Worm (Caenorhabditis elegans): ENCODE results near the gene Y102A5C.40.

The Y102A5C.40 gene

DNA sequence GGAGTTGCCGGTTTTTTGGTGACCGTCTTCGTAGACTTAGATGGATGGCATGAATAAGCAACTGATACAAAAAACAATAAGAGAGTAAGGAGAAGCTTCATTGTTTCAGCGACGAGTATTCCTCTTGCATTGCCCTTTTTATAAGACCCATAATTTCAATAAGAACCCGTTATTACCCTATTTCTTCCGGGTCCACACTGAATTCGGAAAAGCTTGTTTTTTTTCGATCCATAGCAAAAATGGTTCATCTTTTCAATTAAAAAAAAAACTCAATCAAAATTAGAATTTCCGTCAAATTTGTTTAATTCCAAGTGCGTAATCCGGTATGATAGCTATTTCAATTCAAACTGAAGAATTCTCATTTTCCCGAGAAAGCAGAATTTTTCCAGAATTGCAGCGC lies at the start of gene Y102A5C.40:
TSS of gene Y102A5C.40 (minus strand) at position 101 of the 400 bp plus-strand sequence.
- TF ChIP-seq attf-3 (GFP tag; conservative IDR thresholded peaks at IDR 0.05) = no peak
- no peak for TF ChIP-seq dox-1 (GFP tag; IDR thresholded peaks at IDR 0.05)
- TF ChIP-seq C17E4.6 (GFP tag; IDR thresholded peaks at IDR 0.05) = no peak
- no peak for TF ChIP-seq hsf-1 (GFP tag; IDR thresholded peaks at IDR 0.05)

ce11 chrV:17035850-17036249 lies 48.9 kb upstream of the Y102A5C.40 start, which contains the start of gene srz-94:
Gene srz-94, minus strand, starts transcription at chrV:17035950.
- TF ChIP-seq nfyb-1 (GFP tag; IDR thresholded peaks at IDR 0.05) (no peak), xnd-1 (tag; optimal IDR thresholded peaks at IDR 0.05) (no peak), hmg-20 (GFP tag; IDR thresholded peaks at IDR 0.05) (no peak), ets-4 (GFP tag; optimal IDR thresholded peaks at IDR 0.05) (no peak), snpc-1.3 (tag; optimal IDR thresholded peaks at IDR 0.05; ENCODE audit: insufficient read depth) (no peak), gei-17 (GFP tag; optimal IDR thresholded peaks at IDR 0.05) (no peak), nfya-2 (GFP tag; IDR thresholded peaks at IDR 0.05) (no peak), mel-28 (tag; optimal IDR thresholded peaks at IDR 0.05; ENCODE audit: borderline replicate concordance) (no peak), tlf-1 (GFP tag; optimal IDR thresholded peaks at IDR 0.05) (no peak), ccch-3 (GFP tag; optimal IDR thresholded peaks at IDR 0.05) (no peak), bed-2 (GFP tag; IDR thresholded peaks at IDR 0.05) (no peak), aptf-3 (GFP tag; IDR thresholded peaks at IDR 0.05) (no peak), K12H6.12 (tag; optimal IDR thresholded peaks at IDR 0.05) (no peak), madf-10 (tag; optimal IDR thresholded peaks at IDR 0.05) (no peak), nhr-90 (tag; optimal IDR thresholded peaks at IDR 0.05) (no peak), madf-6 (GFP tag; IDR thresholded peaks at IDR 0.05) (no peak), Y53G8AR.9 (GFP tag; conservative IDR thresholded peaks at IDR 0.05) (no peak), rpc-1 (optimal IDR thresholded peaks at IDR 0.05) (no peak), rpc-1 (tag; optimal IDR thresholded peaks at IDR 0.05) (no peak), nhr-179 (tag; optimal IDR thresholded peaks at IDR 0.05) (no peak), cebp-1 (GFP tag; IDR thresholded peaks at IDR 0.05) (no peak), cebp-1 (tag; optimal IDR thresholded peaks at IDR 0.05) (no peak)

DNA sequence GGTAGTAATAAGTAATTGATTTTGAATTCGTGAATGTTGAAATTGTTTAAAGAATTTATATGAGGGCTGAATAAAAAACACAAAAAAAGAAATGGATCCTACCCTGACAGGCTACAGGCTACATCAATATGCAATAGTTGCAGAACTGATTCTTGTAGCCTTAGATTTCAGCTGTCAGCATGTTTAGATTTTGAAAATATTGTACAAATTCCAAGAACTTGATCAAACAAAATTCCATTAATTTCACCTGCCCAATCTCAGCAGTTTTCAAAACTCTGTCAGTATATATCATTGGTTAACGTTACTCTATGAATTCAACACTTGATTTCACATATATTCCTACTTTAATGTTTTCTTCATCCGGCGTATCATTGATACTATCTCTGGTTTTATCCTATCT lies 43.5 kb upstream of the Y102A5C.40 start:
- TF ChIP-seq lsl-1 (GFP tag; optimal IDR thresholded peaks at IDR 0.05) = no peak
- TF ChIP-seq egrh-3 (GFP tag; IDR thresholded peaks at IDR 0.05) = no peak
- no peak for TF ChIP-seq ccch-3 (GFP tag; optimal IDR thresholded peaks at IDR 0.05)
- TF ChIP-seq Y79H2A.3 (GFP tag; conservative IDR thresholded peaks at IDR 0.05) = no peak
- no peak for TF ChIP-seq mcd-1 (GFP tag; IDR thresholded peaks at IDR 0.05)
- TF ChIP-seq C06A6.2 (GFP tag; conservative IDR thresholded peaks at IDR 0.05) = no peak
- no peak for TF ChIP-seq ceh-100 (GFP tag; IDR thresholded peaks at IDR 0.05)
- no peak for TF ChIP-seq ceh-91 (GFP tag; IDR thresholded peaks at IDR 0.05)
- no peak for TF ChIP-seq tlf-1 (GFP tag; optimal IDR thresholded peaks at IDR 0.05)
- TF ChIP-seq akir-1 (GFP tag; optimal IDR thresholded peaks at IDR 0.05) = no peak

DNA sequence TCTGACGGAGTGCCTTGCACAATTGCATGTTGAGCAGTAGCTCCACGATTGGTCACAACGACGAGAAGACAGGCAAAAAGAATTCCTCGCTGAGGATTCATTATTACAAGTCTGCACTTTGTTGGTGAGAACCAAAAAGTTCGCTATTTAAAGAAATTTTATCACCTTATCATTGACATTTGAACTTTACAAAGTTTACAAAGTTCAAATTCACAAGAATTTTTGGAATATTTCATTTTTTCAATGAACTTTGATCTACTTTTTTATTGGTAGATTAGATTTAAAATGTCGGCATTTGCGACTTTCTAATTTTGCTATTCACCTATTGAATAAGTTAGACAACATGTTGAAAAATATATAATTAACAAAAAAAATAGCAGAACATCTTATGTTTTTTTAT lies 39.4 kb upstream of the Y102A5C.40 start, which contains the start of gene F49H6.15:
TSS of gene F49H6.15 (minus strand) at position 101 of the 400 bp plus-strand sequence.
- TF ChIP-seq dpff-1 (tag; optimal IDR thresholded peaks at IDR 0.05) = no peak
- TF ChIP-seq hmg-20 (GFP tag; IDR thresholded peaks at IDR 0.05) = no peak
- no peak for TF ChIP-seq hlh-26 (GFP tag; conservative IDR thresholded peaks at IDR 0.05)
- TF ChIP-seq ztf-22 (GFP tag; optimal IDR thresholded peaks at IDR 0.05) = no peak
- TF ChIP-seq lag-1 (GFP tag; IDR thresholded peaks at IDR 0.05) = no peak
